Fruit fly (Drosophila melanogaster): Measurements from ENCODE around the gene CG31517.

CG31517 gene

dm6 chr3R:13915646-13916045 is 32.6 kb upstream of the CG31517 start (continued):
- TF ChIP-seq CG7372 (GFP tag; IDR thresholded peaks at IDR 0.05) (peak; percentile 68), dpn (GFP tag; optimal IDR thresholded peaks at IDR 0.05) (peak; percentile 31 to 78), ewg (GFP tag; optimal IDR thresholded peaks at IDR 0.05) (peak; percentile 45), CG10366 (GFP tag; IDR thresholded peaks at IDR 0.05) (peak; percentile 68), tin (GFP tag; optimal IDR thresholded peaks at IDR 0.05) (peak; percentile 74), CG18262 (tag; optimal IDR thresholded peaks at IDR 0.05) (peak; percentile 84), sd (tag; optimal IDR thresholded peaks at IDR 0.05) (no peak), CG1792 (GFP tag; optimal IDR thresholded peaks at IDR 0.05) (no peak), Hmr (GFP tag; optimal IDR thresholded peaks at IDR 0.05) (peak; percentile 41), Hand (GFP tag; optimal IDR thresholded peaks at IDR 0.05) (no peak), CG16863 (GFP tag; optimal IDR thresholded peaks at IDR 0.05) (peak; percentile 3), pum (GFP tag; optimal IDR thresholded peaks at IDR 0.05) (peak; percentile 59), Kr (GFP tag; optimal IDR thresholded peaks at IDR 0.05) (no peak), en (GFP tag; optimal IDR thresholded peaks at IDR 0.05) (peak; percentile 36), MESR4 (GFP tag; optimal IDR thresholded peaks at IDR 0.05) (no peak), kay (GFP tag; optimal IDR thresholded peaks at IDR 0.05) (no peak), bab2 (GFP tag; optimal IDR thresholded peaks at IDR 0.05) (peak; percentile 20), Vsx1 (GFP tag; optimal IDR thresholded peaks at IDR 0.05) (no peak), lov (optimal IDR thresholded peaks at IDR 0.05) (no peak), lov (GFP tag; IDR thresholded peaks at IDR 0.05) (peak; percentile 83; the same call in 2 of the 3 replicates), CG18476 (GFP tag; optimal IDR thresholded peaks at IDR 0.05) (peak; percentile 15), gcm (GFP tag; optimal IDR thresholded peaks at IDR 0.05) (peak; percentile 44), Hr3 (GFP tag; optimal IDR thresholded peaks at IDR 0.05) (peak; percentile 45), sna (GFP tag; IDR thresholded peaks at IDR 0.05; ENCODE audit: partially characterized antibody) (no peak), onecut (GFP tag; IDR thresholded peaks at IDR 0.05) (peak; percentile 61), CG6654 (GFP tag; optimal IDR thresholded peaks at IDR 0.05) (no peak), Scr (GFP tag; IDR thresholded peaks at IDR 0.05; ENCODE audit: partially characterized antibody) (no peak), mirr (GFP tag; optimal IDR thresholded peaks at IDR 0.05) (no peak), Six4 (GFP tag; optimal IDR thresholded peaks at IDR 0.05) (peak; percentile 36), CG12744 (GFP tag; optimal IDR thresholded peaks at IDR 0.05) (peak; percentile 51), CG6791 (GFP tag; IDR thresholded peaks at IDR 0.05; ENCODE audit: partially characterized antibody) (no peak), CG11723 (GFP tag; optimal IDR thresholded peaks at IDR 0.05) (peak; percentile 45), ERR (GFP tag; optimal IDR thresholded peaks at IDR 0.05) (peak; percentile 5), fd96Cb (tag; optimal IDR thresholded peaks at IDR 0.05) (peak; percentile 69), CG8281 (tag; optimal IDR thresholded peaks at IDR 0.05) (peak; percentile 48), fd102C (GFP tag; optimal IDR thresholded peaks at IDR 0.05) (peak; percentile 46), CG12299 (tag; optimal IDR thresholded peaks at IDR 0.05) (no peak), CG2712 (tag; optimal IDR thresholded peaks at IDR 0.05) (peak; percentile 89), bcd (GFP tag; optimal IDR thresholded peaks at IDR 0.05) (peak; percentile 68), tio (GFP tag; optimal IDR thresholded peaks at IDR 0.05) (peak; percentile 48), caup (GFP tag; optimal IDR thresholded peaks at IDR 0.05; ENCODE audit: severe bottlenecking) (peak; percentile 12), CG34376 (GFP tag; optimal IDR thresholded peaks at IDR 0.05) (no peak), Sry-β (GFP tag; optimal IDR thresholded peaks at IDR 0.05) (no peak), ato (GFP tag; IDR thresholded peaks at IDR 0.05; ENCODE audit: partially characterized antibody) (no peak), CG2875 (GFP tag; optimal IDR thresholded peaks at IDR 0.05) (peak; percentile 57), CG3163 (GFP tag; optimal IDR thresholded peaks at IDR 0.05) (no peak), CG10274 (GFP tag; optimal IDR thresholded peaks at IDR 0.05) (peak; percentile 32), lmd (GFP tag; IDR thresholded peaks at IDR 0.05) (peak; percentile 85), cwo (GFP tag; optimal IDR thresholded peaks at IDR 0.05) (peak; percentile 13), ci (GFP tag; IDR thresholded peaks at IDR 0.05) (peak; percentile 85)

Measured in whole organism, embryonic.